Worm (Caenorhabditis elegans): Measurements from ENCODE around the gene rnp-7.
A peak's percentile ranks its signal among the peaks of the same experiment; 100 is the strongest.

rnp-7 gene

ce11 chrIII:7184022-7184421 lies 23.1 kb upstream of the rnp-7 start, which contains the start of gene yju-2 (continued):
- TF ChIP-seq sup-37 (GFP tag; optimal IDR thresholded peaks at IDR 0.05) (no peak), irx-1 (tag; optimal IDR thresholded peaks at IDR 0.05) (no peak), aha-1 (tag; optimal IDR thresholded peaks at IDR 0.05) (no peak), dsc-1 (tag; optimal IDR thresholded peaks at IDR 0.05) (no peak), nhr-11 (tag; optimal IDR thresholded peaks at IDR 0.05) (no peak), sptf-1 (tag; optimal IDR thresholded peaks at IDR 0.05) (no peak), mdl-1 (tag; optimal IDR thresholded peaks at IDR 0.05) (no peak), lsy-2 (tag; optimal IDR thresholded peaks at IDR 0.05) (peak; percentile 64 to 90), elt-2 (tag; optimal IDR thresholded peaks at IDR 0.05) (no peak), C16A3.4 (tag; optimal IDR thresholded peaks at IDR 0.05) (peak; percentile 78)

ce11 chrIII:7181822-7182221 lies 20.9 kb upstream of the rnp-7 start, which contains the start of gene epg-4:
Gene epg-4 (plus strand): TSS chrIII:7182167.
- TF ChIP-seq C16A3.4 (tag; optimal IDR thresholded peaks at IDR 0.05) (peak; percentile 50), skn-1 (tag; optimal IDR thresholded peaks at IDR 0.05) (peak; percentile 47), unc-98 (GFP tag; IDR thresholded peaks at IDR 0.05) (no peak), C34B4.2 (tag; optimal IDR thresholded peaks at IDR 0.05) (no peak), ceh-82 (tag; optimal IDR thresholded peaks at IDR 0.05) (peak in 1 of 3 experiments; percentile 11), unc-130 (tag; optimal IDR thresholded peaks at IDR 0.05) (peak; percentile 22), lsy-2 (tag; optimal IDR thresholded peaks at IDR 0.05) (peak in 1 of 2 experiments; percentile 69), lin-35 (GFP tag; optimal IDR thresholded peaks at IDR 0.05) (peak; percentile 42 to 79), pax-3 (tag; optimal IDR thresholded peaks at IDR 0.05) (no peak), dpl-1 (GFP tag; optimal IDR thresholded peaks at IDR 0.05) (peak; percentile 9 to 53 (median 41)), snu-23 (GFP tag; optimal IDR thresholded peaks at IDR 0.05) (peak; percentile 36), ztf-11 (tag; optimal IDR thresholded peaks at IDR 0.05) (no peak), C04F5.9 (tag; optimal IDR thresholded peaks at IDR 0.05) (no peak), lin-14 (GFP tag; optimal IDR thresholded peaks at IDR 0.05) (peak; percentile 70), pqm-1 (tag; optimal IDR thresholded peaks at IDR 0.05) (no peak), nhr-71 (tag; optimal IDR thresholded peaks at IDR 0.05) (peak; percentile 41), nhr-85 (tag) (peak; percentile 36), swsn-7 (tag; optimal IDR thresholded peaks at IDR 0.05) (no peak), ces-1 (GFP tag; optimal IDR thresholded peaks at IDR 0.05) (no peak), mdl-1 (tag; optimal IDR thresholded peaks at IDR 0.05) (peak in 1 of 2 experiments; percentile 22), elt-3 (tag; optimal IDR thresholded peaks at IDR 0.05) (peak in 1 of 6 experiments; percentile 13), vab-15 (tag; optimal IDR thresholded peaks at IDR 0.05) (no peak), efl-3 (GFP tag; optimal IDR thresholded peaks at IDR 0.05) (no peak), egl-13 (tag; optimal IDR thresholded peaks at IDR 0.05) (no peak), blmp-1 (tag; optimal IDR thresholded peaks at IDR 0.05) (peak; percentile 33), efl-1 (optimal IDR thresholded peaks at IDR 0.05) (peak; percentile 19 to 57), efl-1 (GFP tag; optimal IDR thresholded peaks at IDR 0.05 in 1 of 2) (peak; percentile 45 to 93), mab-9 (GFP tag; IDR thresholded peaks at IDR 0.05) (no peak), grh-1 (GFP tag; IDR thresholded peaks at IDR 0.05) (no peak), nhr-20 (tag; optimal IDR thresholded peaks at IDR 0.05) (peak; percentile 15), dsc-1 (tag; optimal IDR thresholded peaks at IDR 0.05) (no peak), nhr-77 (tag; optimal IDR thresholded peaks at IDR 0.05) (peak; percentile 3), tlp-1 (tag; optimal IDR thresholded peaks at IDR 0.05) (no peak)

DNA sequence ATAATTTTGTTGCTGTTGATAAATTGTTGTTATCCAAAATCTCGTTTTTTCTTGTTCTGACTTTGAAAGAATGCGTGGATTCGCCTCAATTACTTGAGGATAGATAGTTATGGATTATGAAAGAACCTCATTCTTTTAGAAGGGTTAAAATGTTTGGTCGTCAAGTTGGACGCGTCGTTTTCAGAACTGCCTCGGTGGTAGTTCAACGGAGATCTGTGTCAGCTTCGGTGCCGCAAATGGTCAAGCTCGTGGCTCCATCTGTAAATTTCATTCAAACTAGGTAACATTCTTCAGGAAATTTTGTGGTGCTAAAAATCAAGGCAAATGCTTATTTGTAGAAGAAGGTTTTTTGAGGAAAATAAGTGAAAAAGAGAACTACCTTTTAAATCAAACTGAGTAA lies 19.7 kb upstream of the rnp-7 start, which contains the start of gene ndab-2:
TSS of gene ndab-2 (plus strand) at position 140 of the 400 bp plus-strand sequence.
- TF ChIP-seq ceh-63 (GFP tag; optimal IDR thresholded peaks at IDR 0.05) = no peak
- TF ChIP-seq lsy-2 (tag; optimal IDR thresholded peaks at IDR 0.05) = peak in 1 of 2 experiments; percentile 28
- no peak for TF ChIP-seq fkh-8 (tag; optimal IDR thresholded peaks at IDR 0.05)
- no peak for TF ChIP-seq C34B4.2 (tag; optimal IDR thresholded peaks at IDR 0.05)
- no peak for TF ChIP-seq nhr-85 (tag)
- TF ChIP-seq aha-1 (tag; optimal IDR thresholded peaks at IDR 0.05) = no peak
- peak; percentile 18 for TF ChIP-seq nhr-47 (tag; optimal IDR thresholded peaks at IDR 0.05)
- TF ChIP-seq nhr-90 (tag; optimal IDR thresholded peaks at IDR 0.05; ENCODE audit: poor library complexity) = peak; percentile 5
- no peak for TF ChIP-seq fos-1 (tag; optimal IDR thresholded peaks at IDR 0.05)
- no peak for TF ChIP-seq efl-1 (optimal IDR thresholded peaks at IDR 0.05)
- TF ChIP-seq efl-1 (GFP tag; optimal IDR thresholded peaks at IDR 0.05 in 1 of 2) = no peak
- TF ChIP-seq nhr-76 (tag; optimal IDR thresholded peaks at IDR 0.05) = no peak
- peak; percentile 41 for TF ChIP-seq ama-1 (optimal IDR thresholded peaks at IDR 0.05)
- no peak for TF ChIP-seq hlh-4 (tag; optimal IDR thresholded peaks at IDR 0.05)
- TF ChIP-seq alr-1 (tag; optimal IDR thresholded peaks at IDR 0.05; ENCODE audit: borderline replicate concordance) = no peak
- TF ChIP-seq Y116A8C.19 (tag; optimal IDR thresholded peaks at IDR 0.05; ENCODE audit: borderline replicate concordance) = no peak
